Worm (Caenorhabditis elegans) whole organism, young adult: ENCODE measurements around the gene exp-1.

ENCODE experiments used
- mcd-1 ChIP-seq: fragments of 200-800 bp; sonication (Bioruptor generic); IDR thresholded peaks from 2 replicates; pipeline ENCODE4 v1.3.6; 2022; ENCODE audit warnings: missing genetic modification reagents, missing genetic modification characterization, missing compliant biosample characterization
- mes-4 ChIP-seq: sonication (generic microtip); optimal IDR thresholded peaks from 2 replicates; lab custom pipeline; 2016; ENCODE audit warnings: missing genotype, missing genetic modification characterization, missing compliant biosample characterization
- mxl-1 ChIP-seq: sonication (generic microtip); optimal IDR thresholded peaks from 2 replicates; lab custom pipeline; 2016; ENCODE audit warnings: missing genetic modification characterization, missing compliant biosample characterization
- nfya-1 ChIP-seq: sonication (generic microtip); optimal IDR thresholded peaks from 2 replicates; lab custom pipeline; 2017; ENCODE audit warnings: antibody characterized with exemption, missing compliant biosample characterization, missing genetic modification characterization, borderline replicate concordance; ENCODE audit not compliant: insufficient read depth

DNA sequence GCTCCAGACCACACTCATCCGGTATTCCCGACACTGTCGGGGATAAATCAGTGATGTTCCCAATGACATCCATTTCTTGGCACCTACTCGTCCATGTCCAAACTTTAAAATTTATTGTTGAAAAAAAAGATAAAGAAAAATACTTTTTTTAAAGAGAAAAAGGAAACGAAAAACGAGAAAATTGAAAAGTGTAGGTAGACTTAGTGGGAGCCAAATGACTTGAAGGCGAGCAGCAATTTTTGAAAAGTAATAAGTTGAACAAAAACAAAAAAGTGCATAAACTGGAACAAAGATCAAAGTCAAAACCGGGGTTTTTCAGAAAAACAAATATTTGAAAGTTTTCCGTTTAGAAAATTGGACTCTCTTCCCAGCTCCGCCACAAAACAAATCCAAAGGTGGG is 47.2 kb upstream of the exp-1 start, which contains the start of gene daf-37:
- TF ChIP-seq nfya-1 (tag; lab: Kevin White, UChicago): no peak
- no peak for TF ChIP-seq mcd-1 (GFP tag; lab: Robert Waterston, UW)
- no peak for TF ChIP-seq mes-4 (tag; lab: Kevin White, UChicago)
- TF ChIP-seq mxl-1 (tag; lab: Kevin White, UChicago): no peak
